Worm (Caenorhabditis elegans) whole organism, L3 larva: Measurements from ENCODE around the gene pepm-1.

Experiments used
- R02D3.7 ChIP-seq: fragments of 150-350 bp; optimal IDR thresholded peaks from 2 replicates; lab custom pipeline; 2014; ENCODE audit warnings: missing biosample characterization, missing genetic modification characterization
- aly-2 ChIP-seq: fragments of 150-350 bp; optimal IDR thresholded peaks from 2 replicates; lab custom pipeline; 2014; ENCODE audit warnings: missing biosample characterization, missing genetic modification characterization
- ama-1 ChIP-seq: fragments of 150-350 bp; optimal IDR thresholded peaks from 2 replicates; lab custom pipeline; 2018
- ceh-28 ChIP-seq: fragments of 150-350 bp; optimal IDR thresholded peaks from 2 replicates; lab custom pipeline; 2014; ENCODE audit warnings: missing biosample characterization, missing genetic modification reagents, missing genetic modification characterization
- egl-27 ChIP-seq: sonication (generic microtip); optimal IDR thresholded peaks from 4 replicates; lab custom pipeline; 2017; ENCODE audit warnings: missing biosample characterization, missing genetic modification reagents, missing genetic modification characterization
- elt-2 ChIP-seq: sonication (generic microtip); optimal IDR thresholded peaks from 2 replicates; lab custom pipeline; 2016; ENCODE audit warnings: missing genetic modification reagents, mild to moderate bottlenecking, missing genetic modification characterization, missing compliant biosample characterization
- elt-3 ChIP-seq, 3 experiments: fragments of 150-350 bp in 1 of 3; sonication (generic microtip) in 2 of 3; optimal IDR thresholded peaks; 2 replicates in 2 of 3; 4 replicates in 1 of 3; lab custom pipeline; 2014 to 2017; ENCODE audit warnings: missing biosample characterization in 3 of 3, missing genetic modification characterization in 3 of 3
- eor-1 ChIP-seq, 2 experiments: fragments of 150-350 bp; optimal IDR thresholded peaks; 2 replicates each; lab custom pipeline; 2014 to 2018; ENCODE audit warnings: missing biosample characterization in 2 of 2, missing genetic modification characterization in 2 of 2
- fkh-10 ChIP-seq: sonication (generic microtip); optimal IDR thresholded peaks from 2 replicates; lab custom pipeline; 2017; ENCODE audit warnings: missing biosample characterization, missing genetic modification reagents, missing genetic modification characterization
- fkh-2 ChIP-seq: fragments of 150-350 bp; optimal IDR thresholded peaks from 2 replicates; lab custom pipeline; 2014; ENCODE audit warnings: missing biosample characterization, missing genetic modification reagents, missing genetic modification characterization
- fos-1 ChIP-seq: fragments of 150-350 bp; optimal IDR thresholded peaks from 2 replicates; lab custom pipeline; 2014; ENCODE audit warnings: missing biosample characterization, missing genetic modification characterization
- lin-39 ChIP-seq: fragments of 150-350 bp; optimal IDR thresholded peaks from 2 replicates; lab custom pipeline; 2018; ENCODE audit warnings: missing biosample characterization, missing genetic modification reagents, missing genetic modification characterization
- lsy-12 ChIP-seq: sonication (generic microtip); optimal IDR thresholded peaks from 2 replicates; lab custom pipeline; 2016; ENCODE audit warnings: mild to moderate bottlenecking, missing genetic modification characterization, missing compliant biosample characterization
- mml-1 ChIP-seq: fragments of 150-350 bp; sonication (generic microtip); optimal IDR thresholded peaks from 3 replicates; lab custom pipeline; 2014; ENCODE audit warnings: missing biosample characterization, missing genetic modification characterization
- nfya-1 ChIP-seq: sonication (generic microtip); optimal IDR thresholded peaks from 2 replicates; lab custom pipeline; 2017; ENCODE audit warnings: missing genetic modification characterization, mild to moderate bottlenecking, missing compliant biosample characterization, antibody characterized with exemption, moderate library complexity; ENCODE audit not compliant: insufficient read depth
- nhr-12 ChIP-seq: fragments of 150-350 bp; optimal IDR thresholded peaks from 2 replicates; lab custom pipeline; 2014; ENCODE audit warnings: missing biosample characterization, missing genetic modification characterization
- nhr-23 ChIP-seq: fragments of 150-350 bp; optimal IDR thresholded peaks from 2 replicates; lab custom pipeline; 2014; ENCODE audit warnings: missing biosample characterization, missing genetic modification reagents, missing genetic modification characterization
- nhr-28 ChIP-seq: fragments of 150-350 bp; optimal IDR thresholded peaks from 2 replicates; lab custom pipeline; 2014; ENCODE audit warnings: missing biosample characterization, missing genetic modification characterization
- nhr-76 ChIP-seq: fragments of 150-350 bp; sonication (generic microtip); optimal IDR thresholded peaks from 5 replicates; lab custom pipeline; 2014; ENCODE audit warnings: missing biosample characterization, missing genetic modification characterization
- nhr-77 ChIP-seq: fragments of 150-350 bp; optimal IDR thresholded peaks from 2 replicates; lab custom pipeline; 2014; ENCODE audit warnings: missing biosample characterization, missing genetic modification characterization
- pqm-1 ChIP-seq: fragments of 150-350 bp; optimal IDR thresholded peaks from 2 replicates; lab custom pipeline; 2017; ENCODE audit warnings: missing biosample characterization, missing genetic modification characterization, inconsistent platforms
- sea-2 ChIP-seq: fragments of 150-350 bp; sonication (generic microtip); optimal IDR thresholded peaks from 4 replicates; lab custom pipeline; 2014; ENCODE audit warnings: missing biosample characterization, missing genetic modification reagents, missing genetic modification characterization
- skn-1 ChIP-seq: fragments of 150-350 bp; optimal IDR thresholded peaks from 2 replicates; lab custom pipeline; 2014; ENCODE audit warnings: missing biosample characterization, missing genetic modification characterization
- snpc-4 ChIP-seq: fragments of 150-350 bp; optimal IDR thresholded peaks from 2 replicates; lab custom pipeline; 2014; ENCODE audit warnings: missing biosample characterization, missing genetic modification characterization
- unc-39 ChIP-seq: sonication (generic microtip); optimal IDR thresholded peaks from 4 replicates; lab custom pipeline; 2017; ENCODE audit warnings: missing biosample characterization, missing genetic modification characterization
- unc-62 ChIP-seq: fragments of 150-350 bp; sonication (generic microtip); optimal IDR thresholded peaks from 4 replicates; lab custom pipeline; 2014; ENCODE audit warnings: missing biosample characterization, missing genetic modification reagents, missing genetic modification characterization
- zag-1 ChIP-seq: fragments of 150-350 bp; optimal IDR thresholded peaks from 2 replicates; lab custom pipeline; 2014; ENCODE audit warnings: missing biosample characterization, missing genetic modification characterization
- ztf-11 ChIP-seq: fragments of 150-350 bp; optimal IDR thresholded peaks from 2 replicates; lab custom pipeline; 2014; ENCODE audit warnings: missing biosample characterization, missing genetic modification characterization
- ztf-4 ChIP-seq: fragments of 150-350 bp; optimal IDR thresholded peaks from 2 replicates; lab custom pipeline; 2014; ENCODE audit warnings: missing biosample characterization, missing genetic modification characterization

The pepm-1 gene

ce11 chrV:14372774-14373173 is 43.9 kb downstream of the pepm-1 start, which contains the start of gene unc-39:
Gene unc-39, plus strand, starts transcription at chrV:14373074.
- no peak for TF ChIP-seq aly-2 (tag; lab: Kevin White, UChicago)
- no peak for TF ChIP-seq elt-3 (tag; optimal IDR thresholded peaks at IDR 0.05; lab: Kevin White, UChicago)
- TF ChIP-seq nfya-1, result no peak
- no peak for TF ChIP-seq fkh-10 (GFP tag; lab: Kevin White, UChicago)
- no peak for TF ChIP-seq nhr-77 (tag; lab: Kevin White, UChicago)
- TF ChIP-seq ama-1 (lab: Kevin White, UChicago), result no peak
- TF ChIP-seq lin-39 (tag; lab: Kevin White, UChicago), result no peak
- TF ChIP-seq unc-39 (tag; lab: Kevin White, UChicago), result no peak
- no peak for TF ChIP-seq snpc-4 (tag; lab: Kevin White, UChicago)
- TF ChIP-seq mml-1 (tag; lab: Kevin White, UChicago), result no peak
- no peak for TF ChIP-seq pqm-1 (tag; lab: Kevin White, UChicago)
- no peak for TF ChIP-seq skn-1

- no peak for TF ChIP-seq elt-3 (tag; optimal IDR thresholded peaks at IDR 0.05; lab: Kevin White, UChicago)
- no peak for TF ChIP-seq ama-1 (lab: Kevin White, UChicago)
- TF ChIP-seq nhr-77 (tag; lab: Kevin White, UChicago), result no peak
- no peak for TF ChIP-seq zag-1 (tag; lab: Kevin White, UChicago)
- TF ChIP-seq nhr-28 (tag; lab: Kevin White, UChicago), result no peak
- no peak for TF ChIP-seq fkh-10 (GFP tag; lab: Kevin White, UChicago)
- no peak for TF ChIP-seq sea-2
- no peak for TF ChIP-seq egl-27 (tag; lab: Kevin White, UChicago)
- TF ChIP-seq R02D3.7 (tag; lab: Kevin White, UChicago), result no peak
- TF ChIP-seq fos-1 (tag; lab: Kevin White, UChicago), result no peak
- no peak for TF ChIP-seq nhr-23 (tag; lab: Kevin White, UChicago)
- no peak for TF ChIP-seq nfya-1
These were observed 49.1 kb downstream of the pepm-1 start for ce11 chrV:14378052-14378451.

- TF ChIP-seq ztf-11 (tag; lab: Kevin White, UChicago) (no peak), lsy-12 (no peak), elt-2 (tag; lab: Kevin White, UChicago) (no peak), skn-1 (no peak), fkh-10 (GFP tag; lab: Kevin White, UChicago) (no peak), fos-1 (tag; lab: Kevin White, UChicago) (no peak), unc-62 (GFP tag; lab: Kevin White, UChicago) (no peak), ceh-28 (no peak), nhr-76 (tag; lab: Kevin White, UChicago) (no peak), aly-2 (tag; lab: Kevin White, UChicago) (no peak), sea-2 (no peak), zag-1 (tag; lab: Kevin White, UChicago) (no peak), nhr-12 (tag; lab: Kevin White, UChicago) (no peak), mml-1 (tag; lab: Kevin White, UChicago) (no peak), fkh-2 (tag; lab: Kevin White, UChicago) (no peak), eor-1 (tag; optimal IDR thresholded peaks at IDR 0.05; lab: Kevin White, UChicago) (no peak), unc-39 (tag; lab: Kevin White, UChicago) (no peak), nfya-1 (no peak), ztf-4 (tag; lab: Kevin White, UChicago) (no peak)
These were observed 50.1 kb downstream of the pepm-1 start, which contains the start of gene npr-43 for ce11 chrV:14378986-14379385. Gene npr-43, minus strand, starts transcription at chrV:14379086.
